Worm (Caenorhabditis elegans) whole organism, midembryonic: ENCODE data around the gene F40H3.2.

ENCODE experiments used
- cog-1 ChIP-seq: sonication (generic microtip); optimal IDR thresholded peaks from 2 replicates; lab custom pipeline; 2016; ENCODE audit warnings: missing genetic modification characterization, missing compliant biosample characterization
- ref-1 ChIP-seq: fragments of 200-800 bp; sonication (Bioruptor generic); conservative IDR thresholded peaks from 2 replicates; pipeline ENCODE4 v1.3.6; 2022; ENCODE audit warnings: missing genetic modification reagents, missing genetic modification characterization, missing compliant biosample characterization
- ztf-23 ChIP-seq: fragments of 200-800 bp; sonication (Bioruptor generic); IDR thresholded peaks from 2 replicates; pipeline ENCODE4 v1.3.6; 2022; ENCODE audit warnings: missing genetic modification reagents, missing genetic modification characterization, missing compliant biosample characterization

DNA sequence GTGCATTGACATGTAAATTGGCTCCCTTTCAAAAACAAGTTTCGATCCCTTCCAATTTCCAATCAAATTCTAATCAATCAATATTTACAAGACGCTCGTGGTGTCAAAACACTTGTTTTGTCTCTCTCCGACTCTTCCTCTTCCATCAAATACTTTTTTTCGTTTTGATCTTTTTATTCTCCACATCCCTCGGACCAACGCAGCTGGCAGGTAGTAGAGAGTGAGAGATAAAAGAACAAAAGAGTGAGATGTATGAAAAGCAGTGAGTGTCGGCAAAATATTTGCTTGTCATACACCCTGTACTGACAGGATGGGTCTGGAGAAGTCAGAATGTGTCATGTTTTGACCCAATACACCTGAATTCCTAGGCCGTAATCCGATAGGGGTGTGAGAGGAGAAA lies 36.7 kb upstream of the F40H3.2 start:
- TF ChIP-seq ref-1 (no peak), ztf-23 (GFP tag; lab: Robert Waterston, UW) (no peak), cog-1 (tag; lab: Kevin White, UChicago) (no peak)
